Worm (Caenorhabditis elegans): ENCODE results near the gene F54D11.4.
A peak's percentile ranks its signal among the peaks of the same experiment; 100 is the strongest.

The F54D11.4 gene

DNA sequence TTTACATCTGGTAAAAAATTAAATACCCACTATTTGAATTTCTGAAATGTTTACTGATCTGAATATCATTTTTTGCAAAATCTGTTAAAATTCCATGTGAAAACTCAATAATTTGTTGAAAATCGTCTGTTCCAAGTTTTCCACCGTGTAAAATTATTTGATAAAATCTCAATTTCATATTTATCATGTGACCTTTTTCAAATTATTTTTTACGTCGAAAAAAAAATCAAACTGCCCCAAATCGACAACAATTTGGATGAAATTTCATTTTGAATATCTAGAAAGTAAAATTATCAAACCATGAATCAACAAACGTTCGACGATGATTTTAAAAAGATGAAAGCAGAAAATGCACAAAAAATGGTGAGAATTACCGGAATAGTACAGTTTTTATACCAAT, 39.2 kb downstream of the F54D11.4 start, which contains the start of gene F41F3.9:
Gene F41F3.9 (plus strand): TSS at position 301 of the 400 bp plus-strand sequence.
- TF ChIP-seq B0035.1 (tag; optimal IDR thresholded peaks at IDR 0.05) = no peak
- TF ChIP-seq K11D2.4 (GFP tag; IDR thresholded peaks at IDR 0.05) = no peak
- TF ChIP-seq B0019.2 (GFP tag; conservative IDR thresholded peaks at IDR 0.05) = no peak

- TF ChIP-seq unc-62 (GFP tag; optimal IDR thresholded peaks at IDR 0.05) (no peak), nfya-1 (tag; optimal IDR thresholded peaks at IDR 0.05; ENCODE audit: borderline replicate concordance, insufficient read depth) (no peak), nhr-90 (tag; optimal IDR thresholded peaks at IDR 0.05) (no peak), aptf-2 (GFP tag; conservative IDR thresholded peaks at IDR 0.05) (no peak), cebp-1 (GFP tag; IDR thresholded peaks at IDR 0.05) (no peak), cebp-1 (tag; optimal IDR thresholded peaks at IDR 0.05) (no peak), ztf-18 (tag; optimal IDR thresholded peaks at IDR 0.05) (no peak), dox-1 (GFP tag; IDR thresholded peaks at IDR 0.05) (no peak), ztf-28 (GFP tag; IDR thresholded peaks at IDR 0.05) (no peak), attf-6 (GFP tag; IDR thresholded peaks at IDR 0.05) (no peak), madf-3 (GFP tag; IDR thresholded peaks at IDR 0.05) (no peak)
Observed at ce11 chrV:4662400-4662799, 46.4 kb downstream of the F54D11.4 start, which contains the start of gene srx-74. Gene srx-74 (minus strand): TSS chrV:4662500.

DNA sequence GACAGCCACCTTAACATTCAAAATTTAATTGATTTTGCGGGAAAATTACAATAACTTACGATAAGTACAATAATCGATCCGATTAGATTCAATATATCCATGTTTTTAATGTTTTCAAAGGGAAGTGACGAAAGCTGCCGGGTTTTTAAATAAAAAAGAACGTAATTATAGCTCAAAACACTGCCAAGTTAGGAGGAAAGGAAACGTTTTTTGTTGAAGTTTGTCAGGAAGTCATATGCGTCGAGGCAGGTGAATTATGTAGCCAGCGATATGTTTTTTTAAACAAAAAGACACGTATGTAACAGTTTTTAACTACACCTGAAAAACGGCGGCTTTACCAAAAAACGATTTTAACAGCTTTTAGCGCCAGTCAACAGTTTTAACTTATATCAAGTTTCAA, 49.7 kb downstream of the F54D11.4 start, which contains the start of gene srx-73:
Gene srx-73 (minus strand): TSS at position 101 of the 400 bp plus-strand sequence.
- TF ChIP-seq mcd-1 (GFP tag; IDR thresholded peaks at IDR 0.05) = no peak
- no peak for TF ChIP-seq egl-18 (GFP tag; IDR thresholded peaks at IDR 0.05)
- TF ChIP-seq F52B5.7 (tag; optimal IDR thresholded peaks at IDR 0.05) = no peak
- no peak for TF ChIP-seq egrh-3 (GFP tag; IDR thresholded peaks at IDR 0.05)
- TF ChIP-seq F23B12.7 (tag; optimal IDR thresholded peaks at IDR 0.05; ENCODE audit: insufficient read depth) = no peak
- no peak for TF ChIP-seq dpl-1 (GFP tag; optimal IDR thresholded peaks at IDR 0.05)
- no peak for TF ChIP-seq ztf-28 (GFP tag; IDR thresholded peaks at IDR 0.05)
- no peak for TF ChIP-seq hsf-1 (GFP tag; IDR thresholded peaks at IDR 0.05)
- no peak for TF ChIP-seq T07F8.4 (tag; optimal IDR thresholded peaks at IDR 0.05)
- no peak for TF ChIP-seq ccch-3 (GFP tag; optimal IDR thresholded peaks at IDR 0.05)
- no peak for TF ChIP-seq ztf-25 (GFP tag; IDR thresholded peaks at IDR 0.05)
- TF ChIP-seq ztf-26 (tag; optimal IDR thresholded peaks at IDR 0.05) = no peak
- no peak for TF ChIP-seq madf-10 (tag; optimal IDR thresholded peaks at IDR 0.05)
- TF ChIP-seq pha-4 (tag; optimal IDR thresholded peaks at IDR 0.05) = no peak
- no peak for TF ChIP-seq snpc-4 (GFP tag; optimal IDR thresholded peaks at IDR 0.05)
- TF ChIP-seq snpc-4 (tag; optimal IDR thresholded peaks at IDR 0.05) = no peak
- no peak for TF ChIP-seq F37B4.10 (GFP tag; IDR thresholded peaks at IDR 0.05)
- TF ChIP-seq F49E8.2 (tag; optimal IDR thresholded peaks at IDR 0.05; ENCODE audit: insufficient read depth) = no peak

DNA sequence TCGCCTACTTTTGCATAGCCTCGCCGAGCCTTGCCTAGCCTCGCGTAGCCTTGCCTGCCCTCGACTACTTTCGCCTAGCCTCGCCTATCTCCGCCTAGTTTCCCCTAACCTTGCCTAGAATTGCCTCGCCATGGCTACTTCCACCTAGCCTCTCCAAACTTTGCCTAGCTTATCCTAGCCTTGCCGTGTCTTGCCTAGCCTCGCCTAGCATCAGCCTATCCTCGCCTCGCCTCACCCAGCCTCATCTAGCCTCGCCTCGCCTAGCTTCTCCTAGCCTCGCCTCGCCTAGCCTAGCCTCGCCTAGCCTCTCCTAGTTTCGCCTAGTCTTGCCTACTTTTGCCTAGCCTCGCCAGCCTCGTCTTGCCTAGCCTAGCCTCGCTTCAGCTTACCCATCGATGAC, 51.1 kb downstream of the F54D11.4 start:
- TF ChIP-seq egrh-3 (GFP tag; IDR thresholded peaks at IDR 0.05) = peak; percentile 29; the same call in 1 of the 2 replicates
- TF ChIP-seq T07F8.4 (tag; optimal IDR thresholded peaks at IDR 0.05) = no peak
- no peak for TF ChIP-seq F52B5.7 (tag; optimal IDR thresholded peaks at IDR 0.05)
- 0 out of 2 replicates have a peak, but pooled peaks have one; percentile 27 for TF ChIP-seq K11D2.4 (GFP tag; IDR thresholded peaks at IDR 0.05)

Data from whole organism, young adult.